Worm (Caenorhabditis elegans): Measurements from ENCODE around the gene R02D5.1.

ce11 chrV:14510746-14511145 is 2.7 kb downstream of the R02D5.1 start, which contains the start of gene R02D5.9:
- no peak for TF ChIP-seq zag-1 (tag; optimal IDR thresholded peaks at IDR 0.05)
- peak; percentile 89 for TF ChIP-seq nhr-25 (tag; optimal IDR thresholded peaks at IDR 0.05)
- TF ChIP-seq nhr-28 (tag; optimal IDR thresholded peaks at IDR 0.05): no peak
- TF ChIP-seq mdl-1 (tag; optimal IDR thresholded peaks at IDR 0.05): peak; percentile 24
- no peak for TF ChIP-seq tbx-2 (tag; optimal IDR thresholded peaks at IDR 0.05)
